Worm (Caenorhabditis elegans): ENCODE measurements around the gene F27E5.8.

ce11 chrII:10164137-10164536 lies 36.8 kb upstream of the F27E5.8 start:
- TF ChIP-seq hnd-1 (tag; optimal IDR thresholded peaks at IDR 0.05) (no peak), ama-1 (optimal IDR thresholded peaks at IDR 0.05) (no peak), aly-1 (tag; optimal IDR thresholded peaks at IDR 0.05) (no peak), hmbx-1 (tag; optimal IDR thresholded peaks at IDR 0.05) (no peak), tbx-11 (GFP tag; IDR thresholded peaks at IDR 0.05) (no peak), tbx-37 (GFP tag; conservative IDR thresholded peaks at IDR 0.05) (no peak)

Data from whole organism, early embryonic.